Fruit fly (Drosophila melanogaster) whole organism, prepupa: ENCODE measurements around the gene eIF2beta.
A peak's percentile ranks its signal among the peaks of the same experiment; 100 is the strongest.

Source experiments
- Blimp-1 ChIP-seq: fragments of 200-800 bp; sonication (Bioruptor generic); optimal IDR thresholded peaks from 3 replicates; lab custom pipeline; 2017; ENCODE audit warnings: missing biosample characterization, missing genetic modification characterization, mild to moderate bottlenecking, moderate library complexity, missing genetic modification reagents
- CG10631 ChIP-seq: fragments of 200-800 bp; sonication (Bioruptor generic); optimal IDR thresholded peaks from 2 replicates; lab custom pipeline; 2016; ENCODE audit warnings: missing biosample characterization, missing genetic modification characterization
- CG10669 ChIP-seq: fragments of 200-800 bp; sonication (Bioruptor generic); optimal IDR thresholded peaks from 3 replicates; lab custom pipeline; 2018; ENCODE audit warnings: missing biosample characterization, mild to moderate bottlenecking, missing genetic modification characterization, moderate library complexity
- CG11294 ChIP-seq: fragments of 200-800 bp; sonication (Bioruptor generic); IDR thresholded peaks from 2 replicates; pipeline ENCODE4 v1.3.6; 2022; ENCODE audit warnings: missing biosample characterization, missing genetic modification characterization
- CG11762 ChIP-seq: fragments of 200-800 bp; sonication (Bioruptor generic); optimal IDR thresholded peaks from 3 replicates; lab custom pipeline; 2016; ENCODE audit warnings: missing biosample characterization, missing genetic modification characterization; ENCODE audit not compliant: insufficient read depth
- CG11902 ChIP-seq: fragments of 200-800 bp; sonication (Bioruptor generic); optimal IDR thresholded peaks from 3 replicates; lab custom pipeline; 2016; ENCODE audit warnings: missing biosample characterization, missing genetic modification characterization
- CG1621 ChIP-seq: fragments of 200-800 bp; sonication (Bioruptor generic); optimal IDR thresholded peaks from 3 replicates; lab custom pipeline; 2018; ENCODE audit warnings: missing biosample characterization, mild to moderate bottlenecking, missing genetic modification characterization
- CG16779 ChIP-seq: fragments of 200-800 bp; sonication (Bioruptor generic); optimal IDR thresholded peaks from 3 replicates; lab custom pipeline; 2017; ENCODE audit warnings: missing biosample characterization, mild to moderate bottlenecking, missing genetic modification characterization
- CG3032 ChIP-seq: fragments of 200-800 bp; optimal IDR thresholded peaks from 2 replicates; lab custom pipeline; 2019; ENCODE audit warnings: missing biosample characterization, mild to moderate bottlenecking, missing genetic modification characterization, moderate library complexity
- CG31627 ChIP-seq: fragments of 200-800 bp; sonication (Bioruptor generic); optimal IDR thresholded peaks from 3 replicates; lab custom pipeline; 2016; ENCODE audit warnings: missing biosample characterization, missing genetic modification characterization
- CG3919 ChIP-seq: fragments of 200-800 bp; sonication (Bioruptor generic); optimal IDR thresholded peaks from 3 replicates; lab custom pipeline; 2016; ENCODE audit warnings: missing biosample characterization, missing genetic modification characterization
- CG4318 ChIP-seq: fragments of 200-800 bp; sonication (Bioruptor generic); optimal IDR thresholded peaks from 3 replicates; lab custom pipeline; 2017; ENCODE audit warnings: missing biosample characterization, mild to moderate bottlenecking, missing genetic modification characterization
- CG6163 ChIP-seq: fragments of 200-800 bp; sonication (Bioruptor generic); IDR thresholded peaks from 3 replicates; pipeline ENCODE4 v1.3.6; 2022; ENCODE audit warnings: missing biosample characterization, missing genetic modification characterization
- CG6792 ChIP-seq: fragments of 200-800 bp; sonication (Bioruptor generic); optimal IDR thresholded peaks from 3 replicates; lab custom pipeline; 2016; ENCODE audit warnings: missing biosample characterization, missing genetic modification characterization
- CG6808 ChIP-seq: fragments of 200-800 bp; sonication (Bioruptor generic); optimal IDR thresholded peaks from 3 replicates; lab custom pipeline; 2017; ENCODE audit warnings: missing biosample characterization, missing genetic modification characterization, mild to moderate bottlenecking, moderate library complexity, missing genetic modification reagents
- CG6854 ChIP-seq: fragments of 200-800 bp; sonication (Bioruptor generic); optimal IDR thresholded peaks from 2 replicates; lab custom pipeline; 2017; ENCODE audit warnings: missing biosample characterization, mild to moderate bottlenecking, missing genetic modification characterization
- CG7368 ChIP-seq: fragments of 200-800 bp; sonication (Bioruptor generic); optimal IDR thresholded peaks from 3 replicates; lab custom pipeline; 2016; ENCODE audit warnings: missing biosample characterization, missing genetic modification characterization
- CG8119 ChIP-seq: fragments of 200-800 bp; sonication (Bioruptor generic); IDR thresholded peaks from 3 replicates; pipeline ENCODE4 v1.3.6; 2022; ENCODE audit warnings: missing biosample characterization, missing genetic modification characterization
- CG9139 ChIP-seq: fragments of 200-800 bp; sonication (Bioruptor generic); optimal IDR thresholded peaks from 3 replicates; lab custom pipeline; 2017; ENCODE audit warnings: missing biosample characterization, mild to moderate bottlenecking, missing genetic modification characterization
- Eip75B ChIP-seq: fragments of 200-800 bp; sonication (Bioruptor generic); optimal IDR thresholded peaks from 3 replicates; lab custom pipeline; 2016; ENCODE audit warnings: missing biosample characterization, missing genetic modification characterization
- Eip78C ChIP-seq: fragments of 200-800 bp; sonication (Bioruptor generic); peaks from one replicate; lab custom pipeline; 2016; ENCODE audit warnings: missing biosample characterization, missing genetic modification characterization
- Eip93F ChIP-seq: fragments of 200-800 bp; sonication (Bioruptor generic); optimal IDR thresholded peaks from 2 replicates; lab custom pipeline; 2016; ENCODE audit warnings: missing biosample characterization, mild to moderate bottlenecking, missing genetic modification characterization
- Ets96B ChIP-seq: fragments of 200-800 bp; optimal IDR thresholded peaks from 2 replicates; lab custom pipeline; 2019; ENCODE audit warnings: missing biosample characterization, mild to moderate bottlenecking, missing genetic modification characterization, moderate library complexity
- Gug ChIP-seq: fragments of 200-800 bp; sonication (Bioruptor generic); IDR thresholded peaks from 2 replicates; pipeline ENCODE4 v1.3.6; 2022; ENCODE audit warnings: missing biosample characterization, missing genetic modification characterization
- Hr38 ChIP-seq: sonication (Bioruptor generic); optimal IDR thresholded peaks from 2 replicates; lab custom pipeline; 2016; ENCODE audit warnings: missing biosample characterization, missing genetic modification characterization
- Hr39 ChIP-seq: fragments of 200-800 bp; sonication (Bioruptor generic); optimal IDR thresholded peaks from 2 replicates; lab custom pipeline; 2016; ENCODE audit warnings: missing biosample characterization, missing genetic modification characterization
- Hr4 ChIP-seq: fragments of 200-800 bp; sonication (Bioruptor generic); optimal IDR thresholded peaks from 3 replicates; lab custom pipeline; 2016; ENCODE audit warnings: missing biosample characterization, missing genetic modification characterization
- Met ChIP-seq: fragments of 200-800 bp; sonication (Bioruptor generic); optimal IDR thresholded peaks from 3 replicates; lab custom pipeline; 2016; ENCODE audit warnings: missing biosample characterization, missing genetic modification characterization
- OdsH ChIP-seq: fragments of 200-800 bp; sonication (Bioruptor generic); optimal IDR thresholded peaks from 3 replicates; lab custom pipeline; 2016; ENCODE audit warnings: missing biosample characterization, missing genetic modification characterization
- Smox ChIP-seq: fragments of 200-800 bp; sonication (Bioruptor generic); optimal IDR thresholded peaks from 3 replicates; lab custom pipeline; 2016; ENCODE audit warnings: missing biosample characterization, missing genetic modification characterization
- Sox14 ChIP-seq: fragments of 200-800 bp; sonication (Bioruptor generic); optimal IDR thresholded peaks from 3 replicates; lab custom pipeline; 2016; ENCODE audit warnings: missing biosample characterization, missing genetic modification characterization
- Sox15 ChIP-seq: fragments of 200-800 bp; sonication (Bioruptor generic); optimal IDR thresholded peaks from 3 replicates; lab custom pipeline; 2016; ENCODE audit warnings: missing biosample characterization, missing genetic modification characterization
- achi ChIP-seq: fragments of 200-800 bp; sonication (Bioruptor generic); optimal IDR thresholded peaks from 3 replicates; lab custom pipeline; 2016; ENCODE audit warnings: missing biosample characterization, missing genetic modification characterization
- cyc ChIP-seq: fragments of 200-800 bp; sonication (Bioruptor generic); optimal IDR thresholded peaks from 3 replicates; lab custom pipeline; 2016; ENCODE audit warnings: missing biosample characterization, missing genetic modification characterization
- dsx ChIP-seq: fragments of 200-800 bp; optimal IDR thresholded peaks from 3 replicates; lab custom pipeline; 2019; ENCODE audit warnings: missing biosample characterization, mild to moderate bottlenecking, missing genetic modification characterization, moderate library complexity; ENCODE audit not compliant: poor library complexity, severe bottlenecking
- eg ChIP-seq: fragments of 200-800 bp; sonication (Bioruptor generic); IDR thresholded peaks from 3 replicates; pipeline ENCODE4 v1.3.6; 2022; ENCODE audit warnings: missing biosample characterization, missing genetic modification characterization
- esn ChIP-seq: fragments of 200-800 bp; sonication (Bioruptor generic); optimal IDR thresholded peaks from 2 replicates; lab custom pipeline; 2016; ENCODE audit warnings: missing biosample characterization, mild to moderate bottlenecking, missing genetic modification characterization, moderate library complexity
- fd59A ChIP-seq: fragments of 200-800 bp; sonication (Bioruptor generic); optimal IDR thresholded peaks from 2 replicates; lab custom pipeline; 2017; ENCODE audit warnings: missing biosample characterization, mild to moderate bottlenecking, missing genetic modification characterization, missing genetic modification reagents
- fd85E ChIP-seq: fragments of 200-800 bp; sonication (Bioruptor generic); optimal IDR thresholded peaks from 3 replicates; lab custom pipeline; 2016; ENCODE audit warnings: missing biosample characterization, missing genetic modification characterization
- fkh ChIP-seq: fragments of 200-800 bp; sonication (Bioruptor generic); optimal IDR thresholded peaks from 3 replicates; lab custom pipeline; 2017; ENCODE audit warnings: missing biosample characterization, mild to moderate bottlenecking, missing genetic modification characterization, moderate library complexity
- lz ChIP-seq: fragments of 200-800 bp; sonication (Bioruptor generic); optimal IDR thresholded peaks from 3 replicates; lab custom pipeline; 2016; ENCODE audit warnings: missing biosample characterization, missing genetic modification characterization
- pdm3 ChIP-seq: fragments of 200-800 bp; sonication (Bioruptor generic); optimal IDR thresholded peaks from 3 replicates; lab custom pipeline; 2016; ENCODE audit warnings: missing biosample characterization, missing genetic modification characterization
- salr ChIP-seq, 2 experiments: fragments of 200-800 bp; sonication (Bioruptor generic); optimal IDR thresholded peaks; 3 replicates each; lab custom pipeline; 2016 to 2018; ENCODE audit warnings: missing biosample characterization in 2 of 2, missing genetic modification characterization in 2 of 2, mild to moderate bottlenecking in 1 of 2
- spab ChIP-seq: fragments of 200-800 bp; sonication (Bioruptor generic); optimal IDR thresholded peaks from 2 replicates; lab custom pipeline; 2017; ENCODE audit warnings: missing biosample characterization, mild to moderate bottlenecking, missing genetic modification characterization, missing genetic modification reagents
- ss ChIP-seq, 2 experiments: fragments of 200-800 bp; sonication (Bioruptor generic); optimal IDR thresholded peaks; 2 replicates in 1 of 2; 3 replicates in 1 of 2; lab custom pipeline; 2017 to 2018; ENCODE audit warnings: mild to moderate bottlenecking in 2 of 2, missing biosample characterization in 2 of 2, missing genetic modification characterization in 2 of 2, moderate library complexity in 1 of 2
- svp ChIP-seq: fragments of 200-800 bp; sonication (Bioruptor generic); peaks from one replicate; lab custom pipeline; 2016; ENCODE audit warnings: missing biosample characterization, missing genetic modification characterization
- topi ChIP-seq: fragments of 200-800 bp; sonication (Bioruptor generic); optimal IDR thresholded peaks from 3 replicates; lab custom pipeline; 2016; ENCODE audit warnings: missing biosample characterization, missing genetic modification characterization
- vri ChIP-seq: fragments of 200-800 bp; sonication (Bioruptor generic); optimal IDR thresholded peaks from 3 replicates; lab custom pipeline; 2016; ENCODE audit warnings: missing biosample characterization, mild to moderate bottlenecking, missing genetic modification characterization

eIF2beta gene

dm6 chr3L:12557736-12558135 lies 31.2 kb upstream of the eIF2beta start (continued):
- TF ChIP-seq Eip75B (peak; percentile 69), OdsH (GFP tag; lab: Kevin White, UChicago) (peak; percentile 62), Blimp-1 (GFP tag; lab: Kevin White, UChicago) (peak; percentile 52), CG11762 (GFP tag; lab: Kevin White, UChicago) (peak; percentile 45), CG10631 (GFP tag; lab: Kevin White, UChicago) (peak; percentile 62), CG6808 (GFP tag; lab: Kevin White, UChicago) (peak; percentile 67), CG1621 (tag; lab: Kevin White, UChicago) (peak; percentile 48), Eip78C (GFP tag; lab: Kevin White, UChicago) (peak; percentile 90), eg (GFP tag; lab: Robert Waterston, UW) (no peak), fkh (GFP tag; lab: Kevin White, UChicago) (no peak), CG9139 (GFP tag; lab: Kevin White, UChicago) (peak; percentile 5), Sox14 (GFP tag; lab: Kevin White, UChicago) (peak; percentile 74), fd59A (GFP tag; lab: Kevin White, UChicago) (peak; percentile 72), Hr4 (GFP tag; lab: Kevin White, UChicago) (peak; percentile 49)

dm6 chr3L:12551671-12552070 lies 25.1 kb upstream of the eIF2beta start:
- TF ChIP-seq CG9139 (GFP tag; lab: Kevin White, UChicago): peak; percentile 62
- TF ChIP-seq CG3919 (GFP tag; lab: Kevin White, UChicago): peak; percentile 79
- peak; percentile 90 for TF ChIP-seq CG6163 (GFP tag; lab: Robert Waterston, UW)
- peak; percentile 70 for TF ChIP-seq CG1621 (tag; lab: Kevin White, UChicago)
- TF ChIP-seq CG6792 (GFP tag; lab: Kevin White, UChicago): peak; percentile 76
- peak; percentile 85 for TF ChIP-seq Met (GFP tag; lab: Kevin White, UChicago)
- peak; percentile 79 for TF ChIP-seq spab (GFP tag; lab: Kevin White, UChicago)
- TF ChIP-seq dsx (GFP tag; lab: Kevin White, UChicago): peak; percentile 73
- peak; percentile 73 for TF ChIP-seq CG10631 (GFP tag; lab: Kevin White, UChicago)
- TF ChIP-seq Gug (GFP tag; lab: Robert Waterston, UW): peak; percentile 42
- peak; percentile 74 for TF ChIP-seq pdm3 (GFP tag; lab: Kevin White, UChicago)
- no peak for TF ChIP-seq fd85E (GFP tag; lab: Kevin White, UChicago)
- TF ChIP-seq eg (GFP tag; lab: Robert Waterston, UW): peak; percentile 80
- peak; percentile 78 for TF ChIP-seq Ets96B (tag; lab: Kevin White, UChicago)
- peak; percentile 78 for TF ChIP-seq lz
- TF ChIP-seq Hr38 (GFP tag; lab: Kevin White, UChicago): no peak
- peak; percentile 77 for TF ChIP-seq Hr39 (GFP tag; lab: Kevin White, UChicago)
- peak; percentile 17 for TF ChIP-seq CG4318
- TF ChIP-seq CG7368 (GFP tag; lab: Kevin White, UChicago): peak; percentile 67
- peak; percentile 43 to 67 for TF ChIP-seq salr (GFP tag; optimal IDR thresholded peaks at IDR 0.05; lab: Kevin White, UChicago)
- TF ChIP-seq Blimp-1 (GFP tag; lab: Kevin White, UChicago): peak; percentile 10
- peak; percentile 42 for TF ChIP-seq CG16779 (tag; lab: Kevin White, UChicago)
- TF ChIP-seq Eip78C (GFP tag; lab: Kevin White, UChicago): peak; percentile 93
- TF ChIP-seq fd59A (GFP tag; lab: Kevin White, UChicago): peak; percentile 67
- TF ChIP-seq CG8119 (GFP tag; lab: Robert Waterston, UW): peak; percentile 69
- no peak for TF ChIP-seq CG11294 (GFP tag; lab: Robert Waterston, UW)
- TF ChIP-seq CG6854 (GFP tag; lab: Kevin White, UChicago): peak; percentile 66
- peak; percentile 69 for TF ChIP-seq Smox (GFP tag; lab: Kevin White, UChicago)
- peak; percentile 83 for TF ChIP-seq esn (GFP tag; lab: Kevin White, UChicago)
- peak; percentile 94 for TF ChIP-seq svp (GFP tag; lab: Kevin White, UChicago)
- peak; percentile 78 for TF ChIP-seq CG3032 (tag; lab: Kevin White, UChicago)
- TF ChIP-seq cyc: peak; percentile 69
- peak; percentile 81 for TF ChIP-seq CG31627 (GFP tag; lab: Kevin White, UChicago)
- peak; percentile 68 for TF ChIP-seq OdsH (GFP tag; lab: Kevin White, UChicago)
- peak; percentile 77 for TF ChIP-seq Sox14 (GFP tag; lab: Kevin White, UChicago)
- TF ChIP-seq Eip93F: no peak
- TF ChIP-seq Hr4 (GFP tag; lab: Kevin White, UChicago): peak; percentile 63
- TF ChIP-seq CG10669 (GFP tag; lab: Kevin White, UChicago): peak; percentile 82
- TF ChIP-seq achi (GFP tag; lab: Kevin White, UChicago): peak; percentile 75
- peak; percentile 53 for TF ChIP-seq vri
- peak; percentile 53 for TF ChIP-seq Sox15 (GFP tag; lab: Kevin White, UChicago)
- peak; percentile 64 for TF ChIP-seq CG11902 (GFP tag; lab: Kevin White, UChicago)
- TF ChIP-seq ss (GFP tag; optimal IDR thresholded peaks at IDR 0.05; lab: Kevin White, UChicago): peak; percentile 65 to 73
- TF ChIP-seq topi: peak; percentile 81
